Worm (Caenorhabditis elegans) whole organism, late embryonic: ENCODE results near the gene dhs-30.

Experiments
- F13H6.1 ChIP-seq: sonication (generic microtip); optimal IDR thresholded peaks from 2 replicates; lab custom pipeline; 2016; ENCODE audit warnings: missing genetic modification characterization, missing compliant biosample characterization
- K09A11.1 ChIP-seq: sonication (generic microtip); optimal IDR thresholded peaks from 2 replicates; lab custom pipeline; 2017; ENCODE audit warnings: antibody characterized with exemption, mild to moderate bottlenecking, missing genetic modification characterization, missing compliant biosample characterization; ENCODE audit not compliant: insufficient read depth
- ceh-2 ChIP-seq: sonication (generic microtip); optimal IDR thresholded peaks from 2 replicates; lab custom pipeline; 2016; ENCODE audit warnings: missing genotype, missing genetic modification characterization, missing compliant biosample characterization
- ceh-24 ChIP-seq: sonication (generic microtip); optimal IDR thresholded peaks from 2 replicates; lab custom pipeline; 2016; ENCODE audit warnings: mild to moderate bottlenecking, missing genetic modification characterization, missing compliant biosample characterization
- ceh-30 ChIP-seq: fragments of 150-350 bp; optimal IDR thresholded peaks from 2 replicates; lab custom pipeline; 2014; ENCODE audit warnings: missing biosample characterization, missing genetic modification characterization
- ceh-34 ChIP-seq: sonication (generic microtip); optimal IDR thresholded peaks from 2 replicates; lab custom pipeline; 2016; ENCODE audit warnings: mild to moderate bottlenecking, missing genetic modification characterization, missing compliant biosample characterization
- ceh-45 ChIP-seq: fragments of 200-800 bp; sonication (Bioruptor generic); IDR thresholded peaks from 2 replicates; pipeline ENCODE4 v1.3.6; 2022; ENCODE audit warnings: missing genetic modification reagents, missing genetic modification characterization, missing compliant biosample characterization
- ceh-48 ChIP-seq: sonication (generic microtip); optimal IDR thresholded peaks from 2 replicates; lab custom pipeline; 2016; ENCODE audit warnings: missing genetic modification characterization, inconsistent platforms, missing compliant biosample characterization
- ceh-9 ChIP-seq: sonication (generic microtip); optimal IDR thresholded peaks from 2 replicates; lab custom pipeline; 2016; ENCODE audit warnings: mild to moderate bottlenecking, missing genetic modification characterization, inconsistent platforms, missing compliant biosample characterization
- dve-1 ChIP-seq: sonication (generic microtip); optimal IDR thresholded peaks from 2 replicates; lab custom pipeline; 2017; ENCODE audit warnings: antibody characterized with exemption, mild to moderate bottlenecking, missing genetic modification characterization, missing compliant biosample characterization
- elt-2 ChIP-seq: sonication (generic microtip); optimal IDR thresholded peaks from 2 replicates; lab custom pipeline; 2016; ENCODE audit warnings: missing genetic modification reagents, missing genetic modification characterization, missing compliant biosample characterization
- fkh-10 ChIP-seq: fragments of 150-350 bp; optimal IDR thresholded peaks from 2 replicates; lab custom pipeline; 2014; ENCODE audit warnings: missing biosample characterization, missing genetic modification reagents, missing genetic modification characterization
- fkh-6 ChIP-seq: sonication (generic microtip); optimal IDR thresholded peaks from 2 replicates; lab custom pipeline; 2016; ENCODE audit warnings: missing genetic modification characterization, missing compliant biosample characterization
- gmeb-2 ChIP-seq: sonication (generic microtip); optimal IDR thresholded peaks from 2 replicates; lab custom pipeline; 2016; ENCODE audit warnings: missing genetic modification characterization, inconsistent platforms, missing compliant biosample characterization
- hlh-13 ChIP-seq: fragments of 200-800 bp; sonication (Bioruptor generic); optimal IDR thresholded peaks from 2 replicates; lab custom pipeline; 2018; ENCODE audit warnings: mild to moderate bottlenecking, missing genetic modification characterization, missing compliant biosample characterization
- hlh-15 ChIP-seq: sonication (generic microtip); optimal IDR thresholded peaks from 2 replicates; lab custom pipeline; 2016; ENCODE audit warnings: missing genetic modification characterization, missing compliant biosample characterization
- hlh-6 ChIP-seq: sonication (generic microtip); optimal IDR thresholded peaks from 2 replicates; lab custom pipeline; 2016; ENCODE audit warnings: missing genotype, missing genetic modification characterization, missing compliant biosample characterization
- lin-11 ChIP-seq: fragments of 200-800 bp; sonication (Bioruptor generic); optimal IDR thresholded peaks from 2 replicates; lab custom pipeline; 2018; ENCODE audit warnings: mild to moderate bottlenecking, missing genetic modification characterization, missing compliant biosample characterization
- nfya-1 ChIP-seq: sonication (generic microtip); optimal IDR thresholded peaks from 2 replicates; lab custom pipeline; 2017; ENCODE audit warnings: missing genetic modification characterization, mild to moderate bottlenecking, missing compliant biosample characterization, antibody characterized with exemption, moderate library complexity
- nhr-11 ChIP-seq: fragments of 150-350 bp; optimal IDR thresholded peaks from 2 replicates; lab custom pipeline; 2014; ENCODE audit warnings: missing biosample characterization, missing genetic modification characterization
- nhr-232 ChIP-seq: sonication (generic microtip); optimal IDR thresholded peaks from 2 replicates; lab custom pipeline; 2016; ENCODE audit warnings: missing genetic modification characterization, missing compliant biosample characterization
- npax-4 ChIP-seq: sonication (generic microtip); optimal IDR thresholded peaks from 2 replicates; lab custom pipeline; 2016; ENCODE audit warnings: missing genetic modification characterization, missing compliant biosample characterization
- pat-9 ChIP-seq: fragments of 200-800 bp; sonication (Bioruptor generic); optimal IDR thresholded peaks from 2 replicates; lab custom pipeline; 2018; ENCODE audit warnings: mild to moderate bottlenecking, missing genetic modification characterization, moderate library complexity, missing compliant biosample characterization
- pax-1 ChIP-seq: fragments of 150-350 bp; optimal IDR thresholded peaks from 2 replicates; lab custom pipeline; 2014; ENCODE audit warnings: missing biosample characterization, missing genetic modification characterization
- pha-2 ChIP-seq: sonication (generic microtip); optimal IDR thresholded peaks from 2 replicates; lab custom pipeline; 2017; ENCODE audit warnings: mild to moderate bottlenecking, missing genetic modification characterization, missing compliant biosample characterization
- pros-1 ChIP-seq: fragments of 150-350 bp; optimal IDR thresholded peaks from 2 replicates; lab custom pipeline; 2014; ENCODE audit warnings: missing biosample characterization, missing genetic modification reagents, missing genetic modification characterization
- rnt-1 ChIP-seq: sonication (generic microtip); optimal IDR thresholded peaks from 2 replicates; lab custom pipeline; 2016; ENCODE audit warnings: missing genetic modification characterization, missing compliant biosample characterization
- sox-2 ChIP-seq: fragments of 200-800 bp; sonication (Bioruptor generic); IDR thresholded peaks from 2 replicates; pipeline ENCODE4 v1.3.6; 2022; ENCODE audit warnings: missing genetic modification reagents, missing genetic modification characterization, missing compliant biosample characterization
- sox-4 ChIP-seq: sonication (generic microtip); optimal IDR thresholded peaks from 2 replicates; lab custom pipeline; 2017; ENCODE audit warnings: mild to moderate bottlenecking, missing genetic modification characterization, inconsistent platforms, missing compliant biosample characterization
- tbx-2 ChIP-seq: sonication (generic microtip); optimal IDR thresholded peaks from 2 replicates; lab custom pipeline; 2016; ENCODE audit warnings: missing genetic modification characterization, missing compliant biosample characterization
- tbx-7 ChIP-seq: sonication (generic microtip); optimal IDR thresholded peaks from 2 replicates; lab custom pipeline; 2016; ENCODE audit warnings: missing genotype, missing genetic modification characterization, missing compliant biosample characterization
- unc-86 ChIP-seq: sonication (generic microtip); optimal IDR thresholded peaks from 2 replicates; lab custom pipeline; 2016; ENCODE audit warnings: missing genetic modification characterization, missing compliant biosample characterization

Gene dhs-30

ce11 chrX:17235749-17236561, at the start of gene dhs-30:
dhs-30 (minus strand) TSS chrX:17235838.
- no peak for TF ChIP-seq hlh-13
- TF ChIP-seq dve-1: no peak
- no peak for TF ChIP-seq fkh-6 (tag; lab: Kevin White, UChicago)
- TF ChIP-seq lin-11: no peak
- no peak for TF ChIP-seq nhr-232 (tag; lab: Kevin White, UChicago)
- no peak for TF ChIP-seq rnt-1 (tag; lab: Kevin White, UChicago)
- no peak for TF ChIP-seq npax-4

- TF ChIP-seq pax-1 (tag; lab: Kevin White, UChicago): no peak
- TF ChIP-seq elt-2 (tag; lab: Kevin White, UChicago): peak; percentile 75
- TF ChIP-seq, all 69 proteins: peak for 1
Observed at ce11 chrX:17256769-17257168, 21.1 kb upstream of the dhs-30 start, which contains the start of gene Y40C7B.4. Y40C7B.4 (minus strand) TSS chrX:17256787.

DNA sequence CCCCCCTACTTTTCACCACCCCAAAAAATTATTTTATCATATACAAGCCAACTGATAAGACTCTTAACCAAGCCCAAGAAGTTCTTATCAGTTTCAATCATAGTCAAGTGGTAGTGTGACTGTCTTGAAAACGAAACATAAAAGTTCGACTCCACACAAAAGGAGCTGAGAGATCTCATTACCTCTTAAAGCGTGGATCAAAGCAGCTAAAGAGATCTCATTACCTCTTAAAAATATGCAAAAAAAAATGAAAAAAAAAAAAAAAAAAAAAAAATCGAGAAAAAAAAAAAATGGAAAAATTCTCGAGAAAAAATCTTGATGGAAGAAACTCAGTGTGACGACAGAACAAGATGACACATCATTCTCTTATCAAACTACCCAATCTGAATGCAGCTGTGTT, 20.1 kb upstream of the dhs-30 start:
- TF ChIP-seq elt-2 (tag; lab: Kevin White, UChicago): peak; percentile 21
- TF ChIP-seq, all 69 proteins: peak for 1; not testable (repeated sequence) for 68

- TF ChIP-seq ceh-30 (tag; lab: Kevin White, UChicago) (no peak), ceh-9 (tag; lab: Kevin White, UChicago) (no peak), fkh-10 (GFP tag; lab: Kevin White, UChicago) (no peak), elt-2 (tag; lab: Kevin White, UChicago) (peak; percentile 60), sox-4 (tag; lab: Kevin White, UChicago) (no peak), pros-1 (tag; lab: Kevin White, UChicago) (no peak)
- TF ChIP-seq, all 69 proteins: peak for 1
Observed at ce11 chrX:17247260-17247659, 11.6 kb upstream of the dhs-30 start.

DNA sequence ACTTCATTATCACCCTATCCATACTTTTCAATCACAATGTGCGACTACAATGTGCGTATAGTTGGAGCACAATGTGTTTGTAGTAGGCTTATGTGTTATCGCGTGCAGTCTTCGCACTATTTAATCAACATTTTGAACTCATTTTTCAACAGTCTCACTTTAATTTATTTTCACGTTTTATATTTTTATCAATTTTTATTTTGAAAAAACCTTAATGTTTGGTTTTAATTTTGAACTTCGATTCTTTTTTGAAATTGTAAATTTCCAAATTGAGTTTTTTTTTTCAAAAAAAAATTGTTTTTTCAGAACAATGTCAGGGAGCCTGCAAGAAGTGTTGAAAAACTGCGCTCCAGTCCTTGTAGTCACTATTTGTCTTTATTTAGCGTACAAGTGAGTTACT, 7.4 kb upstream of the dhs-30 start, which contains the start of gene T25G12.13:
Gene T25G12.13 (plus strand): TSS at position 301 of the 400 bp plus-strand sequence.
- TF ChIP-seq pha-2 (tag; lab: Kevin White, UChicago) (no peak), pat-9 (tag; lab: Kevin White, UChicago) (no peak), hlh-6 (tag; lab: Kevin White, UChicago) (no peak), gmeb-2 (tag; lab: Kevin White, UChicago) (no peak), tbx-7 (no peak), tbx-2 (tag; lab: Kevin White, UChicago) (no peak), lin-11 (no peak), F13H6.1 (tag; lab: Kevin White, UChicago) (no peak), fkh-6 (tag; lab: Kevin White, UChicago) (no peak), hlh-15 (tag; lab: Kevin White, UChicago) (no peak), sox-2 (GFP tag; lab: Robert Waterston, UW) (no peak), nhr-11 (tag; lab: Kevin White, UChicago) (no peak), nfya-1 (tag; lab: Kevin White, UChicago) (no peak), ceh-48 (tag; lab: Kevin White, UChicago) (no peak)

- no peak for TF ChIP-seq ceh-2 (tag; lab: Kevin White, UChicago)
- TF ChIP-seq tbx-2 (tag; lab: Kevin White, UChicago): no peak
- TF ChIP-seq ceh-34 (tag; lab: Kevin White, UChicago): no peak
- TF ChIP-seq ceh-24 (tag; lab: Kevin White, UChicago): no peak
- TF ChIP-seq unc-86 (tag; lab: Kevin White, UChicago): no peak
- TF ChIP-seq pax-1 (tag; lab: Kevin White, UChicago): no peak
- TF ChIP-seq nhr-232 (tag; lab: Kevin White, UChicago): no peak
- no peak for TF ChIP-seq ceh-45 (GFP tag; lab: Robert Waterston, UW)
- TF ChIP-seq K09A11.1 (tag; lab: Kevin White, UChicago): no peak
- TF ChIP-seq F13H6.1 (tag; lab: Kevin White, UChicago): no peak
Observed at ce11 chrX:17237439-17237838, 1.8 kb upstream of the dhs-30 start, which contains the start of gene T25G12.11. T25G12.11 (minus strand) TSS chrX:17237539.
